Worm (Caenorhabditis elegans) whole organism, L4/young adult: ENCODE measurements around the gene vps-50.

ENCODE experiments used
- W03F9.2 ChIP-seq: fragments of 150-350 bp; optimal IDR thresholded peaks from 2 replicates; lab custom pipeline; 2014; ENCODE audit warnings: missing biosample characterization, missing genetic modification characterization
- dao-5 ChIP-seq: sonication (generic microtip); optimal IDR thresholded peaks from 2 replicates; lab custom pipeline; 2016; ENCODE audit warnings: missing genotype, missing genetic modification characterization, moderate library complexity, missing compliant biosample characterization
- him-1 ChIP-seq: sonication (generic microtip); optimal IDR thresholded peaks from 2 replicates; lab custom pipeline; 2016; ENCODE audit warnings: missing genotype, missing genetic modification reagents, missing genetic modification characterization, missing compliant biosample characterization

- TF ChIP-seq dao-5 (tag; lab: Kevin White, UChicago) (no peak), W03F9.2 (tag; lab: Kevin White, UChicago) (no peak), him-1 (tag; lab: Kevin White, UChicago) (no peak)
Observed at ce11 chrIII:10909166-10909565, 40.2 kb downstream of the vps-50 start.
